Fruit fly (Drosophila melanogaster): ENCODE results near the gene BicD.

dm6 chr2L:17420419-17420818 lies 52.6 kb downstream of the BicD start:
- TF ChIP-seq usp (GFP tag; optimal IDR thresholded peaks at IDR 0.05), result no peak
- no peak for TF ChIP-seq EcR (GFP tag; optimal IDR thresholded peaks at IDR 0.05)
- no peak for TF ChIP-seq CG8478 (optimal IDR thresholded peaks at IDR 0.05)
- TF ChIP-seq psq (optimal IDR thresholded peaks at IDR 0.05), result no peak
